Worm (Caenorhabditis elegans): ENCODE measurements around the gene W03A5.1.

DNA sequence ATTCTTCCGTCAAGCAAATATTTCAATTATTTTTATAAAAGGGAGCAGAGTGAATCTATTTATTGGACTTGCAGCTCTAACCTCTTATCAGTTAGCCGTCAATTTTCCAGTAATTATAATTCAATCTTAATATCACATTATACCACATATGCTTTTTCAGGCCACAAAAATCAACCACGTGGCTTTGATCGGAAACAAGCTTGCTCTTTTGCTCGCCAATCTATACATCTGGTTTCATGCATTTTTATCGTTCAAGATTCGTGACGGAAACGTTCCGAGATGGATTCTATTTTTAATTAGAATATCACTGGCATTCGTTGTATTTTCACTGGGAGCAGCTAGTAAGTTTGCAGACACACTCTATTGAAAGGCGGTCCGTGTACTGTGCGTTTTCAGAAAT lies 628 bp upstream of the W03A5.1 start:
- TF ChIP-seq lsy-2 (tag; optimal IDR thresholded peaks at IDR 0.05) (no peak), pha-4 (tag; optimal IDR thresholded peaks at IDR 0.05) (no peak), unc-39 (tag; optimal IDR thresholded peaks at IDR 0.05) (no peak), ham-2 (GFP tag; optimal IDR thresholded peaks at IDR 0.05) (no peak), elt-3 (tag; optimal IDR thresholded peaks at IDR 0.05) (no peak), unc-120 (tag; optimal IDR thresholded peaks at IDR 0.05; ENCODE audit: poor library complexity, severe bottlenecking) (no peak), mab-5 (tag; optimal IDR thresholded peaks at IDR 0.05) (no peak), M03D4.4 (tag; optimal IDR thresholded peaks at IDR 0.05) (no peak), ztf-11 (tag; optimal IDR thresholded peaks at IDR 0.05) (no peak), snpc-4 (tag; optimal IDR thresholded peaks at IDR 0.05) (no peak), nhr-2 (tag; optimal IDR thresholded peaks at IDR 0.05) (no peak), tbx-8 (GFP tag; optimal IDR thresholded peaks at IDR 0.05) (no peak)

All from whole organism, mixed stage, embryonic.